Fruit fly (Drosophila melanogaster) whole organism, embryonic: ENCODE measurements around the gene CG9328.

Experiments
- C15 ChIP-seq: fragments of 200-800 bp; sonication (Bioruptor generic); IDR thresholded peaks from 3 replicates; pipeline ENCODE4 v1.3.6; 2022; ENCODE audit warnings: missing biosample characterization, missing genetic modification characterization
- CG10274 ChIP-seq: fragments of 200-800 bp; sonication (Bioruptor generic); optimal IDR thresholded peaks from 3 replicates; lab custom pipeline; 2017; ENCODE audit warnings: missing biosample characterization, mild to moderate bottlenecking, missing genetic modification characterization
- CG10462 ChIP-seq: fragments of 200-800 bp; sonication (Bioruptor generic); optimal IDR thresholded peaks from 2 replicates; lab custom pipeline; 2016; ENCODE audit warnings: missing biosample characterization, missing genetic modification characterization
- CG10959 ChIP-seq: fragments of 200-800 bp; sonication (Bioruptor generic); IDR thresholded peaks from 2 replicates; pipeline ENCODE4 v1.3.6; 2022; ENCODE audit warnings: missing biosample characterization, missing genetic modification characterization
- CG11695 ChIP-seq: fragments of 200-800 bp; sonication (Bioruptor generic); IDR thresholded peaks from 3 replicates; pipeline ENCODE4 v1.3.6; 2022; ENCODE audit warnings: missing biosample characterization, missing genetic modification characterization
- CG12236 ChIP-seq: fragments of 200-800 bp; sonication (Bioruptor generic); optimal IDR thresholded peaks from 2 replicates; lab custom pipeline; 2016; ENCODE audit warnings: missing biosample characterization, missing genetic modification characterization
- CG12299 ChIP-seq: fragments of 200-800 bp; sonication (Bioruptor generic); optimal IDR thresholded peaks from 2 replicates; lab custom pipeline; 2018; ENCODE audit warnings: missing biosample characterization, mild to moderate bottlenecking, missing genetic modification characterization
- CG13287 ChIP-seq: fragments of 200-800 bp; sonication (Bioruptor generic); IDR thresholded peaks from 2 replicates; pipeline ENCODE4 v1.3.6; 2022; ENCODE audit warnings: missing biosample characterization, missing genetic modification characterization; ENCODE audit not compliant: partially characterized antibody
- CG13894 ChIP-seq: fragments of 200-800 bp; sonication (Bioruptor generic); optimal IDR thresholded peaks from 3 replicates; lab custom pipeline; 2018; ENCODE audit warnings: missing biosample characterization, mild to moderate bottlenecking, missing genetic modification characterization, moderate library complexity
- CG14441 ChIP-seq: fragments of 200-800 bp; sonication (Bioruptor generic); IDR thresholded peaks from 2 replicates; pipeline ENCODE4 v1.3.6; 2022; ENCODE audit warnings: missing biosample characterization, missing genetic modification characterization
- CG15479 ChIP-seq: fragments of 200-800 bp; sonication (Bioruptor generic); optimal IDR thresholded peaks from 3 replicates; lab custom pipeline; 2019; ENCODE audit warnings: missing biosample characterization, mild to moderate bottlenecking, missing genetic modification characterization, moderate library complexity
- CG15601 ChIP-seq: fragments of 200-800 bp; sonication (Bioruptor generic); optimal IDR thresholded peaks from 3 replicates; lab custom pipeline; 2019; ENCODE audit warnings: missing biosample characterization, mild to moderate bottlenecking, missing genetic modification characterization, moderate library complexity
- CG16863 ChIP-seq: fragments of 200-800 bp; sonication (Bioruptor generic); optimal IDR thresholded peaks from 3 replicates; lab custom pipeline; 2016; ENCODE audit warnings: missing biosample characterization, missing genetic modification characterization
- CG17802 ChIP-seq: fragments of 200-800 bp; sonication (Bioruptor generic); optimal IDR thresholded peaks from 2 replicates; lab custom pipeline; 2018; ENCODE audit warnings: missing biosample characterization, mild to moderate bottlenecking, missing genetic modification characterization, moderate library complexity
- CG17912 ChIP-seq: fragments of 200-800 bp; sonication (Bioruptor generic); optimal IDR thresholded peaks from 2 replicates; lab custom pipeline; 2018; ENCODE audit warnings: missing biosample characterization, mild to moderate bottlenecking, missing genetic modification characterization
- CG2116 ChIP-seq: fragments of 200-800 bp; sonication (Bioruptor generic); optimal IDR thresholded peaks from 3 replicates; lab custom pipeline; 2018; ENCODE audit warnings: missing biosample characterization, mild to moderate bottlenecking, missing genetic modification characterization
- CG2202 ChIP-seq: fragments of 200-800 bp; sonication (Bioruptor generic); optimal IDR thresholded peaks from 2 replicates; lab custom pipeline; 2018; ENCODE audit warnings: missing biosample characterization, mild to moderate bottlenecking, missing genetic modification characterization
- CG2875 ChIP-seq: fragments of 200-800 bp; sonication (Bioruptor generic); optimal IDR thresholded peaks from 2 replicates; lab custom pipeline; 2017; ENCODE audit warnings: missing biosample characterization, mild to moderate bottlenecking, missing genetic modification characterization, missing genetic modification reagents
- CG30431 ChIP-seq: fragments of 200-800 bp; sonication (Bioruptor generic); optimal IDR thresholded peaks from 2 replicates; lab custom pipeline; 2017; ENCODE audit warnings: missing biosample characterization, missing genetic modification characterization
- CG33557 ChIP-seq: fragments of 200-800 bp; sonication (Bioruptor generic); optimal IDR thresholded peaks from 2 replicates; lab custom pipeline; 2019; ENCODE audit warnings: missing biosample characterization, mild to moderate bottlenecking, missing genetic modification characterization, moderate library complexity
- CG4328 ChIP-seq: fragments of 200-800 bp; sonication (Bioruptor generic); optimal IDR thresholded peaks from 3 replicates; lab custom pipeline; 2017; ENCODE audit warnings: missing biosample characterization, missing genetic modification reagents, missing genetic modification characterization
- CG4707 ChIP-seq: fragments of 200-800 bp; sonication (Bioruptor generic); optimal IDR thresholded peaks from 2 replicates; lab custom pipeline; 2018; ENCODE audit warnings: missing biosample characterization, mild to moderate bottlenecking, missing genetic modification characterization, moderate library complexity
- CG4820 ChIP-seq: fragments of 200-800 bp; sonication (Bioruptor generic); optimal IDR thresholded peaks from 3 replicates; lab custom pipeline; 2016; ENCODE audit warnings: missing biosample characterization, missing genetic modification characterization
- CG9437 ChIP-seq: fragments of 200-800 bp; sonication (Bioruptor generic); optimal IDR thresholded peaks from 2 replicates; lab custom pipeline; 2018; ENCODE audit warnings: missing biosample characterization, mild to moderate bottlenecking, missing genetic modification characterization
- Deaf1 ChIP-seq: fragments of 200-800 bp; optimal IDR thresholded peaks from 3 replicates; lab custom pipeline; 2019; ENCODE audit warnings: missing biosample characterization, mild to moderate bottlenecking, missing genetic modification characterization, moderate library complexity
- GATAe ChIP-seq: fragments of 200-800 bp; sonication (Bioruptor generic); conservative IDR thresholded peaks from 2 replicates; pipeline ENCODE4 v1.3.6; 2022; ENCODE audit warnings: missing biosample characterization, missing genetic modification characterization
- Hmx ChIP-seq: fragments of 200-800 bp; sonication (Bioruptor generic); optimal IDR thresholded peaks from 2 replicates; lab custom pipeline; 2016; ENCODE audit warnings: missing biosample characterization, missing genetic modification characterization
- Hsf ChIP-seq: fragments of 200-800 bp; sonication (Bioruptor generic); optimal IDR thresholded peaks from 3 replicates; lab custom pipeline; 2016; ENCODE audit warnings: missing biosample characterization, missing genetic modification characterization
- MBD-R2 ChIP-seq: fragments of 200-800 bp; sonication (Bioruptor generic); IDR thresholded peaks from 2 replicates; pipeline ENCODE4 v1.3.6; 2022; ENCODE audit warnings: missing biosample characterization, missing genetic modification characterization
- Med ChIP-seq: fragments of 200-800 bp; sonication (Bioruptor generic); peaks from one replicate; lab custom pipeline; 2016; ENCODE audit warnings: missing biosample characterization, missing genetic modification characterization, mild to moderate bottlenecking, inconsistent platforms, moderate library complexity
- Meics ChIP-seq: fragments of 200-800 bp; sonication (Bioruptor generic); optimal IDR thresholded peaks from 2 replicates; lab custom pipeline; 2017; ENCODE audit warnings: missing biosample characterization, mild to moderate bottlenecking, missing genetic modification characterization
- NC2β ChIP-seq: fragments of 200-800 bp; sonication (Bioruptor generic); optimal IDR thresholded peaks from 2 replicates; lab custom pipeline; 2016; ENCODE audit warnings: missing biosample characterization, missing genetic modification characterization
- Nf-YA ChIP-seq: fragments of 200-800 bp; sonication (Bioruptor generic); IDR thresholded peaks from 2 replicates; pipeline ENCODE4 v1.3.6; 2022; ENCODE audit warnings: missing biosample characterization, missing genetic modification characterization
- Sox100B ChIP-seq: fragments of 200-800 bp; sonication (Bioruptor generic); optimal IDR thresholded peaks from 3 replicates; lab custom pipeline; 2018; ENCODE audit warnings: missing biosample characterization, mild to moderate bottlenecking, missing genetic modification characterization
- Sox102F ChIP-seq: fragments of 200-800 bp; sonication (Bioruptor generic); optimal IDR thresholded peaks from 2 replicates; lab custom pipeline; 2018; ENCODE audit warnings: missing biosample characterization, mild to moderate bottlenecking, missing genetic modification characterization, moderate library complexity
- TFAM ChIP-seq: fragments of 200-800 bp; sonication (Bioruptor generic); optimal IDR thresholded peaks from 2 replicates; lab custom pipeline; 2017; ENCODE audit warnings: missing biosample characterization, missing genetic modification characterization, inconsistent platforms
- Trl ChIP-seq, 3 experiments: fragments of >200 bp in 2 of 3; fragments of 200-800 bp in 1 of 3; sonication (Bioruptor generic) in 1 of 3; optimal IDR thresholded peaks; 2 replicates in 1 of 3; 3 replicates in 2 of 3; lab custom pipeline; 2016 to 2017; ENCODE audit warnings: missing biosample characterization in 1 of 3, missing genetic modification characterization in 1 of 3
- cwo ChIP-seq: fragments of 200-800 bp; sonication (Bioruptor generic); optimal IDR thresholded peaks from 3 replicates; lab custom pipeline; 2017; ENCODE audit warnings: missing biosample characterization, missing genetic modification characterization, mild to moderate bottlenecking, moderate library complexity, missing genetic modification reagents
- eve ChIP-seq, 2 experiments: fragments of >200 bp; optimal IDR thresholded peaks; 2 replicates each; lab custom pipeline; 2017; ENCODE audit warnings: missing biosample characterization in 2 of 2, missing genetic modification characterization in 2 of 2
- ewg ChIP-seq: fragments of 200-800 bp; sonication (Bioruptor generic); optimal IDR thresholded peaks from 3 replicates; lab custom pipeline; 2017; ENCODE audit warnings: mild to moderate bottlenecking, missing biosample characterization, missing genetic modification reagents, missing genetic modification characterization
- gro ChIP-seq: fragments of 200-800 bp; sonication (Bioruptor generic); optimal IDR thresholded peaks from 2 replicates; lab custom pipeline; 2016; ENCODE audit warnings: missing biosample characterization, missing genetic modification characterization
- ken ChIP-seq: fragments of 200-800 bp; sonication (Bioruptor generic); IDR thresholded peaks from 3 replicates; pipeline ENCODE4 v1.3.6; 2022; ENCODE audit warnings: missing biosample characterization, missing genetic modification characterization
- lov ChIP-seq, 2 experiments: fragments of 200-800 bp in 1 of 2; fragments of >200 bp in 1 of 2; sonication (Bioruptor generic) in 1 of 2; IDR thresholded peaks in 1 of 2; optimal IDR thresholded peaks in 1 of 2; 2 replicates in 1 of 2; 3 replicates in 1 of 2; pipeline versions ENCODE4 v1.3.6 to Lab custom; 2017 to 2022; ENCODE audit warnings: missing biosample characterization in 1 of 2, missing genetic modification characterization in 1 of 2
- pb ChIP-seq: fragments of 200-800 bp; sonication (Bioruptor generic); optimal IDR thresholded peaks from 3 replicates; lab custom pipeline; 2016; ENCODE audit warnings: missing biosample characterization, missing genetic modification characterization
- psq ChIP-seq: fragments of 200-800 bp; sonication (Bioruptor generic); optimal IDR thresholded peaks from 2 replicates; lab custom pipeline; 2017; ENCODE audit warnings: missing biosample characterization, missing genetic modification characterization
- trem ChIP-seq: fragments of 200-800 bp; optimal IDR thresholded peaks from 3 replicates; lab custom pipeline; 2019; ENCODE audit warnings: missing biosample characterization, mild to moderate bottlenecking, missing genetic modification characterization, moderate library complexity
- tx ChIP-seq: fragments of 200-800 bp; sonication (Bioruptor generic); optimal IDR thresholded peaks from 2 replicates; lab custom pipeline; 2016; ENCODE audit warnings: missing biosample characterization, missing genetic modification characterization
- vvl ChIP-seq: fragments of 200-800 bp; sonication (Bioruptor generic); IDR thresholded peaks from 2 replicates; pipeline ENCODE4 v1.3.6; 2022; ENCODE audit warnings: missing biosample characterization, missing genetic modification characterization
- zf30C ChIP-seq: fragments of 200-800 bp; sonication (Bioruptor generic); optimal IDR thresholded peaks from 3 replicates; lab custom pipeline; 2018; ENCODE audit warnings: missing biosample characterization, mild to moderate bottlenecking, missing genetic modification characterization

CG9328 gene

dm6 chr2L:20759809-20760485, 37.6 kb upstream of the CG9328 start (continued):
- TF ChIP-seq gro (GFP tag; lab: Kevin White, UChicago), result no peak
- no peak for TF ChIP-seq tx (GFP tag; lab: Kevin White, UChicago)
- no peak for TF ChIP-seq ken
- peak; percentile 70; the same call in 2 of the 3 replicates for TF ChIP-seq CG11695 (GFP tag; lab: Robert Waterston, UW)
- TF ChIP-seq MBD-R2 (GFP tag; lab: Robert Waterston, UW), result no peak
- TF ChIP-seq cwo (GFP tag; lab: Kevin White, UChicago), result peak; percentile 11
- TF ChIP-seq CG17912 (GFP tag; lab: Kevin White, UChicago), result no peak
- peak; percentile 76 for TF ChIP-seq Med (GFP tag; lab: Kevin White, UChicago)
- no peak for TF ChIP-seq psq (GFP tag; lab: Kevin White, UChicago)
- TF ChIP-seq C15 (GFP tag; lab: Robert Waterston, UW), result 0 out of 3 replicates have a peak, but pooled peaks have one; percentile 24
- TF ChIP-seq Deaf1 (tag; lab: Kevin White, UChicago), result peak; percentile 3
- TF ChIP-seq pb (GFP tag; lab: Kevin White, UChicago), result no peak
- TF ChIP-seq CG4328 (GFP tag; lab: Kevin White, UChicago), result peak; percentile 39
- no peak for TF ChIP-seq CG13894
- no peak for TF ChIP-seq CG10959 (GFP tag; lab: Robert Waterston, UW)
- TF ChIP-seq CG12299, result no peak
- TF ChIP-seq trem, result peak; percentile 12
- TF ChIP-seq eve (GFP tag; optimal IDR thresholded peaks at IDR 0.05; lab: Kevin White, UChicago), result no peak
- TF ChIP-seq CG4707 (GFP tag; lab: Kevin White, UChicago), result no peak
- TF ChIP-seq CG2202 (tag; lab: Kevin White, UChicago), result no peak
- TF ChIP-seq CG12236 (GFP tag; lab: Kevin White, UChicago), result no peak
- no peak for TF ChIP-seq CG2875 (GFP tag; lab: Kevin White, UChicago)
- peak; percentile 23 for TF ChIP-seq CG15601
- no peak for TF ChIP-seq CG2116 (GFP tag; lab: Kevin White, UChicago)
- TF ChIP-seq CG10274 (GFP tag; lab: Kevin White, UChicago), result no peak
- peak; percentile 65 for TF ChIP-seq ewg (GFP tag; lab: Kevin White, UChicago)
- no peak for TF ChIP-seq Trl (optimal IDR thresholded peaks at IDR 0.05; lab: Kevin White, UChicago)
- no peak for TF ChIP-seq Trl (GFP tag; optimal IDR thresholded peaks at IDR 0.05; lab: Kevin White, UChicago)
- peak; percentile 27 for TF ChIP-seq Hsf (GFP tag; lab: Kevin White, UChicago)
- no peak for TF ChIP-seq Hmx
- no peak for TF ChIP-seq zf30C (GFP tag; lab: Kevin White, UChicago)
- no peak for TF ChIP-seq CG13287 (GFP tag; lab: Robert Waterston, UW)
- peak; percentile 29 for TF ChIP-seq Meics (GFP tag; lab: Kevin White, UChicago)
- TF ChIP-seq CG33557 (GFP tag; lab: Kevin White, UChicago), result peak; percentile 24
- no peak for TF ChIP-seq CG15479 (GFP tag; lab: Kevin White, UChicago)
- no peak for TF ChIP-seq lov (optimal IDR thresholded peaks at IDR 0.05; lab: Kevin White, UChicago)
- TF ChIP-seq lov (GFP tag; IDR thresholded peaks at IDR 0.05; lab: Robert Waterston, UW), result no peak
- TF ChIP-seq CG4820, result peak; percentile 23
- no peak for TF ChIP-seq CG14441
- no peak for TF ChIP-seq Nf-YA (GFP tag; lab: Robert Waterston, UW)
- no peak for TF ChIP-seq CG17802 (tag; lab: Kevin White, UChicago)
- no peak for TF ChIP-seq NC2β (GFP tag; lab: Kevin White, UChicago)
- TF ChIP-seq CG16863 (GFP tag; lab: Kevin White, UChicago), result no peak
- peak; percentile 63; the same call in 1 of the 2 replicates for TF ChIP-seq vvl (GFP tag; lab: Robert Waterston, UW)
- TF ChIP-seq Sox100B (GFP tag; lab: Kevin White, UChicago), result peak; percentile 53
- no peak for TF ChIP-seq TFAM (GFP tag; lab: Kevin White, UChicago)
- TF ChIP-seq CG10462 (GFP tag; lab: Kevin White, UChicago), result no peak
- TF ChIP-seq CG9437 (GFP tag; lab: Kevin White, UChicago), result peak; percentile 35
- TF ChIP-seq CG30431 (GFP tag; lab: Kevin White, UChicago), result no peak
- TF ChIP-seq Sox102F (GFP tag; lab: Kevin White, UChicago), result peak; percentile 61
- TF ChIP-seq GATAe, result no peak
